Fruit fly (Drosophila melanogaster): ENCODE data around the gene CG12708.
A peak's percentile ranks its signal among the peaks of the same experiment; 100 is the strongest.

Gene CG12708

dm6 chrX:15653364-15653809 lies 21.9 kb upstream of the CG12708 start (continued):
- peak; percentile 64; the same call in 3 of the 4 replicates for TF ChIP-seq Dll (GFP tag; IDR thresholded peaks at IDR 0.05; ENCODE audit: partially characterized antibody)
- 0 out of 2 replicates have a peak, but pooled peaks have one; percentile 19 for TF ChIP-seq ssp (GFP tag; IDR thresholded peaks at IDR 0.05)
- peak; percentile 56 for TF ChIP-seq CG15696 (tag; optimal IDR thresholded peaks at IDR 0.05)
- peak; percentile 60 for TF ChIP-seq CG17829 (tag; optimal IDR thresholded peaks at IDR 0.05)
- TF ChIP-seq CG15269 (tag; optimal IDR thresholded peaks at IDR 0.05) = no peak
- peak; percentile 62 for TF ChIP-seq sisA (GFP tag; IDR thresholded peaks at IDR 0.05)
- peak; percentile 8 for TF ChIP-seq CG12659 (GFP tag; optimal IDR thresholded peaks at IDR 0.05)
- TF ChIP-seq tna (GFP tag; IDR thresholded peaks at IDR 0.05; ENCODE audit: partially characterized antibody) = peak; percentile 87
- peak; percentile 26 for TF ChIP-seq Mad (GFP tag; optimal IDR thresholded peaks at IDR 0.05)
- peak; percentile 4 for TF ChIP-seq CG12155 (GFP tag; optimal IDR thresholded peaks at IDR 0.05)
- TF ChIP-seq Dek (tag; optimal IDR thresholded peaks at IDR 0.05) = peak; percentile 24
- no peak for TF ChIP-seq Nf-YA (GFP tag; IDR thresholded peaks at IDR 0.05)
- no peak for TF ChIP-seq kah (GFP tag; optimal IDR thresholded peaks at IDR 0.05)
- TF ChIP-seq chm (GFP tag; IDR thresholded peaks at IDR 0.05) = no peak
- no peak for TF ChIP-seq tup (GFP tag; optimal IDR thresholded peaks at IDR 0.05)
- TF ChIP-seq dysf (GFP tag; IDR thresholded peaks at IDR 0.05) = peak; percentile 24; the same call in 1 of the 3 replicates
- TF ChIP-seq CG2712 (tag; optimal IDR thresholded peaks at IDR 0.05) = peak; percentile 35
- no peak for TF ChIP-seq Gug (GFP tag; IDR thresholded peaks at IDR 0.05)
- no peak for TF ChIP-seq prd (optimal IDR thresholded peaks at IDR 0.05)
- peak; percentile 48; the same call in 2 of the 3 replicates for TF ChIP-seq prd (GFP tag; IDR thresholded peaks at IDR 0.05)
- peak; percentile 9 for TF ChIP-seq tio (GFP tag; optimal IDR thresholded peaks at IDR 0.05)
- TF ChIP-seq ap (GFP tag; IDR thresholded peaks at IDR 0.05) = 0 out of 2 replicates have a peak, but pooled peaks have one; percentile 9
- TF ChIP-seq hbn (GFP tag; IDR thresholded peaks at IDR 0.05; ENCODE audit: partially characterized antibody) = no peak
- TF ChIP-seq CG12299 (tag; optimal IDR thresholded peaks at IDR 0.05) = no peak
- no peak for TF ChIP-seq pfk (GFP tag; optimal IDR thresholded peaks at IDR 0.05)
- TF ChIP-seq MBD-R2 (GFP tag; IDR thresholded peaks at IDR 0.05) = no peak
- TF ChIP-seq CG5245 (GFP tag; optimal IDR thresholded peaks at IDR 0.05) = peak; percentile 49
- peak; percentile 68 for TF ChIP-seq Myb (GFP tag; optimal IDR thresholded peaks at IDR 0.05)
- no peak for TF ChIP-seq CG13296 (GFP tag; optimal IDR thresholded peaks at IDR 0.05)
- TF ChIP-seq CG11723 (GFP tag; optimal IDR thresholded peaks at IDR 0.05) = no peak
- no peak for TF ChIP-seq repo (GFP tag; optimal IDR thresholded peaks at IDR 0.05)
- no peak for TF ChIP-seq twi (tag; optimal IDR thresholded peaks at IDR 0.05)
- TF ChIP-seq cg (GFP tag; optimal IDR thresholded peaks at IDR 0.05) = no peak
- TF ChIP-seq Antp (GFP tag; optimal IDR thresholded peaks at IDR 0.05) = peak; percentile 28
- TF ChIP-seq Adf1 (GFP tag; IDR thresholded peaks at IDR 0.05) = no peak
- TF ChIP-seq Fer3 (tag; optimal IDR thresholded peaks at IDR 0.05) = peak; percentile 6
- peak; percentile 37; the same call in 1 of the 2 replicates for TF ChIP-seq CG6689 (GFP tag; IDR thresholded peaks at IDR 0.05)
- TF ChIP-seq bowl (GFP tag; IDR thresholded peaks at IDR 0.05) = no peak
- peak; percentile 55; the same call in 2 of the 3 replicates for TF ChIP-seq Aef1 (GFP tag; IDR thresholded peaks at IDR 0.05)
- peak; percentile 57 for TF ChIP-seq CG7839 (tag; optimal IDR thresholded peaks at IDR 0.05)
- no peak for TF ChIP-seq lov (optimal IDR thresholded peaks at IDR 0.05)
- peak; percentile 15; the same call in 1 of the 3 replicates for TF ChIP-seq lov (GFP tag; IDR thresholded peaks at IDR 0.05)
- 0 out of 2 replicates have a peak, but pooled peaks have one; percentile 40 for TF ChIP-seq CG32772 (GFP tag; IDR thresholded peaks at IDR 0.05)
- peak; percentile 47 for TF ChIP-seq Hr3 (GFP tag; optimal IDR thresholded peaks at IDR 0.05)
- TF ChIP-seq CG32532 (GFP tag; IDR thresholded peaks at IDR 0.05) = peak; percentile 80
- TF ChIP-seq Dp (GFP tag; optimal IDR thresholded peaks at IDR 0.05) = peak; percentile 22
- peak; percentile 15 for TF ChIP-seq CG2120 (GFP tag; optimal IDR thresholded peaks at IDR 0.05)
- no peak for TF ChIP-seq sug (tag; optimal IDR thresholded peaks at IDR 0.05)
- no peak for TF ChIP-seq fd64A (GFP tag; optimal IDR thresholded peaks at IDR 0.05)
- peak; percentile 54 for TF ChIP-seq stwl (tag; optimal IDR thresholded peaks at IDR 0.05)
- TF ChIP-seq ase (GFP tag; IDR thresholded peaks at IDR 0.05) = peak; percentile 46; the same call in 1 of the 3 replicates
